Fruit fly (Drosophila melanogaster) whole organism, prepupa: ENCODE data around the gene CG1394.

Source experiments
- CG16779 ChIP-seq: fragments of 200-800 bp; sonication (Bioruptor generic); optimal IDR thresholded peaks from 3 replicates; lab custom pipeline; 2017; ENCODE audit warnings: missing biosample characterization, mild to moderate bottlenecking, missing genetic modification characterization
- CG3919 ChIP-seq: fragments of 200-800 bp; sonication (Bioruptor generic); optimal IDR thresholded peaks from 3 replicates; lab custom pipeline; 2016; ENCODE audit warnings: missing biosample characterization, missing genetic modification characterization
- Lpt ChIP-seq: fragments of 200-800 bp; sonication (Bioruptor generic); optimal IDR thresholded peaks from 3 replicates; lab custom pipeline; 2016; ENCODE audit warnings: missing biosample characterization, missing genetic modification characterization
- OdsH ChIP-seq: fragments of 200-800 bp; sonication (Bioruptor generic); optimal IDR thresholded peaks from 3 replicates; lab custom pipeline; 2016; ENCODE audit warnings: missing biosample characterization, missing genetic modification characterization
- cyc ChIP-seq: fragments of 200-800 bp; sonication (Bioruptor generic); optimal IDR thresholded peaks from 3 replicates; lab custom pipeline; 2016; ENCODE audit warnings: missing biosample characterization, missing genetic modification characterization
- dac ChIP-seq: fragments of 200-800 bp; sonication (Bioruptor generic); optimal IDR thresholded peaks from 2 replicates; lab custom pipeline; 2017; ENCODE audit warnings: missing biosample characterization, mild to moderate bottlenecking, missing genetic modification characterization
- eg ChIP-seq: fragments of 200-800 bp; sonication (Bioruptor generic); IDR thresholded peaks from 3 replicates; pipeline ENCODE4 v1.3.6; 2022; ENCODE audit warnings: missing biosample characterization, missing genetic modification characterization
- salr ChIP-seq, 2 experiments: fragments of 200-800 bp; sonication (Bioruptor generic); optimal IDR thresholded peaks; 3 replicates each; lab custom pipeline; 2016 to 2018; ENCODE audit warnings: missing biosample characterization in 2 of 2, missing genetic modification characterization in 2 of 2, mild to moderate bottlenecking in 1 of 2
- svp ChIP-seq: fragments of 200-800 bp; sonication (Bioruptor generic); peaks from one replicate; lab custom pipeline; 2016; ENCODE audit warnings: missing biosample characterization, missing genetic modification characterization

- no peak for TF ChIP-seq Lpt (GFP tag; lab: Kevin White, UChicago)
- peak; percentile 1 for TF ChIP-seq cyc (GFP tag; lab: Kevin White, UChicago)
- no peak for TF ChIP-seq CG16779
- no peak for TF ChIP-seq eg (GFP tag; lab: Robert Waterston, UW)
- no peak for TF ChIP-seq dac
- TF ChIP-seq salr (GFP tag; optimal IDR thresholded peaks at IDR 0.05; lab: Kevin White, UChicago) = no peak
- no peak for TF ChIP-seq OdsH (GFP tag; lab: Kevin White, UChicago)
- no peak for TF ChIP-seq svp (GFP tag; lab: Kevin White, UChicago)
- no peak for TF ChIP-seq CG3919 (GFP tag; lab: Kevin White, UChicago)
Measured at dm6 chrX:11124749-11125508, 45.5 kb downstream of the CG1394 start, which contains the start of gene Rpt3.
